Worm (Caenorhabditis elegans): ENCODE results near the gene C05C8.1.
A peak's percentile ranks its signal among the peaks of the same experiment; 100 is the strongest.

Gene C05C8.1

ce11 chrV:7269399-7269798, 29.8 kb downstream of the C05C8.1 start, which contains the start of gene C13A2.6:
C13A2.6 (plus strand) TSS chrV:7269699.
- no peak for TF ChIP-seq jun-1 (tag; optimal IDR thresholded peaks at IDR 0.05)
- no peak for TF ChIP-seq lin-14 (GFP tag; optimal IDR thresholded peaks at IDR 0.05)
- TF ChIP-seq nhr-28 (tag; optimal IDR thresholded peaks at IDR 0.05): no peak

DNA sequence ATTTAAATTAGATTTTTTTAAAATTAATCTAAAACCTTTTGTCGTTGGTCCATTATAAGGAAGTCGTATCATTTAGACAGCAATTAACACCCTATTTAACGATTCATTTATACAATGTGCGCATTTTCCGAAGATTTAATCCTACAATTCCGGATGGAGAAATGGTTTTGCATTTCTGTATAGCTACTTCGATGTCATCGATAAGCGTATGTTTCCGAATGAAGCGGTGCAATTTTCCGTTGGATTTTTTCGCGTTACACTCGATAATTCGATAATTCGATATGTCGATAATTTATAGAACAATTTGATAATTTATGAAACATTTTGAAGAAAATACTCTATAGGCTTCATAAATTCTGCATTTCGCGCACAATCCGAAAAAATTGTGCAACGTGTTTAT, 35.4 kb downstream of the C05C8.1 start, which contains the start of gene C13A2.10:
TSS of gene C13A2.10 (minus strand) at position 101 of the 400 bp plus-strand sequence.
- no peak for TF ChIP-seq lin-35 (GFP tag; optimal IDR thresholded peaks at IDR 0.05)
- no peak for TF ChIP-seq blmp-1 (tag; optimal IDR thresholded peaks at IDR 0.05)
- no peak for TF ChIP-seq ceh-90 (tag; optimal IDR thresholded peaks at IDR 0.05)
- TF ChIP-seq unc-62 (GFP tag; optimal IDR thresholded peaks at IDR 0.05): no peak
- no peak for TF ChIP-seq snu-23 (GFP tag; optimal IDR thresholded peaks at IDR 0.05)
- TF ChIP-seq mef-2 (tag; optimal IDR thresholded peaks at IDR 0.05): no peak
- TF ChIP-seq snpc-4 (tag; optimal IDR thresholded peaks at IDR 0.05): no peak
- no peak for TF ChIP-seq ztf-4 (tag; optimal IDR thresholded peaks at IDR 0.05)
- TF ChIP-seq pqm-1 (tag; optimal IDR thresholded peaks at IDR 0.05): no peak
- TF ChIP-seq zip-4 (GFP tag; optimal IDR thresholded peaks at IDR 0.05): no peak
- no peak for TF ChIP-seq rnt-1 (tag; optimal IDR thresholded peaks at IDR 0.05)
- no peak for TF ChIP-seq nhr-85 (tag)

DNA sequence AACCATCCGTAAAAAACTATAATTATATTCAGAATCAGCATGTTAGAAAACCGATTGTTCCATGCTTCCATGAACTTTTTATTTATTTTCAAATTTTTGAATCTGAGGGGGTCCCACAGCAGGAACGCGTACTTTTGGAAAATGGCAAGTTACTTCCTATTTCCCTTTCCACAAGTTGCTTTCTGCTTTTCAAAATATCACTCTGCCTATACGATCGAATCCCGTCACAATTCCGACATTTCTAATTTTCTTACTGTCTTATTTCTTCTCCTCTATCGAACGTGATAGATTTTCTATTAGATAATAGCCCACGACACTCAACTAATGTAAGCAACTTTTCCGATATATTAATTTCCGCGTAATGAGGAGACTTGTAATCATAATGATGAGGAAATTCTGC, 35.9 kb downstream of the C05C8.1 start, which contains the start of gene C13A2.5:
TSS of gene C13A2.5 (plus strand) at position 301 of the 400 bp plus-strand sequence.
- TF ChIP-seq lin-39 (tag; optimal IDR thresholded peaks at IDR 0.05): no peak
- no peak for TF ChIP-seq irx-1 (tag; optimal IDR thresholded peaks at IDR 0.05)
- TF ChIP-seq nhr-12 (tag; optimal IDR thresholded peaks at IDR 0.05): no peak
- no peak for TF ChIP-seq egl-13 (tag; optimal IDR thresholded peaks at IDR 0.05)
- no peak for TF ChIP-seq ceh-63 (GFP tag; optimal IDR thresholded peaks at IDR 0.05)
- no peak for TF ChIP-seq nhr-11 (tag; optimal IDR thresholded peaks at IDR 0.05)
- TF ChIP-seq ceh-8 (GFP tag; optimal IDR thresholded peaks at IDR 0.05): no peak
- no peak for TF ChIP-seq hpl-2 (GFP tag; optimal IDR thresholded peaks at IDR 0.05)
- no peak for TF ChIP-seq F16B12.6 (tag; optimal IDR thresholded peaks at IDR 0.05)
- TF ChIP-seq ets-5 (GFP tag; IDR thresholded peaks at IDR 0.05): no peak
- no peak for TF ChIP-seq sup-37 (GFP tag; optimal IDR thresholded peaks at IDR 0.05)
- TF ChIP-seq hlh-4 (tag; optimal IDR thresholded peaks at IDR 0.05): no peak

ce11 chrV:7279090-7279489, 39.5 kb downstream of the C05C8.1 start, which contains the start of gene C13A2.4:
C13A2.4 (plus strand) TSS chrV:7279390.
- no peak for TF ChIP-seq lin-15B (tag; optimal IDR thresholded peaks at IDR 0.05)
- TF ChIP-seq efl-1 (optimal IDR thresholded peaks at IDR 0.05): no peak
- peak in 1 of 2 experiments; percentile 23 for TF ChIP-seq efl-1 (GFP tag; optimal IDR thresholded peaks at IDR 0.05 in 1 of 2)

DNA sequence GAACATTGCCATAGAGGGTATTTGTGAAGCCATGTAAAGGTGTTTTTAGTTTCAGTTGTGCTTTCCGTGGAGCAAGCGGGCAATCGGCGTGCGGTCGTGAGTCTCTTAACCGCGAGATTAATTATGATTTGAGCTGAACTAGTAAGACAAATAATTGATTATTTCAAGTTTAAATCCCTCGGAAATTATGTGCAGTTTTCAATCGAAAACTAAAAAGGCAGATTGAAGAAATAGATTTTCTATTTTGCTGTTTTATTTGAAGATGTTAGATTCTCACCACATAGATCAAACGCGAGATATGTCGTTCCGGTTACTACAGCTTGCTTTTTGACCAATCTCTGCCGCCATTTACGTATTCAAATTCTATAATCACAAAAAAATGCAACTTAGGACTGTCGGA, 42.5 kb downstream of the C05C8.1 start, which contains the start of gene C13A2.3:
TSS of gene C13A2.3 (plus strand) at position 301 of the 400 bp plus-strand sequence.
- no peak for TF ChIP-seq ces-1 (GFP tag; optimal IDR thresholded peaks at IDR 0.05)
- TF ChIP-seq sup-37 (GFP tag; optimal IDR thresholded peaks at IDR 0.05): no peak
- no peak for TF ChIP-seq nhr-19 (GFP tag; conservative IDR thresholded peaks at IDR 0.05)
- no peak for TF ChIP-seq mep-1 (tag; optimal IDR thresholded peaks at IDR 0.05)
- no peak for TF ChIP-seq ceh-82 (tag; optimal IDR thresholded peaks at IDR 0.05)
- TF ChIP-seq ztf-4 (tag; optimal IDR thresholded peaks at IDR 0.05): no peak
- no peak for TF ChIP-seq lin-15B (tag; optimal IDR thresholded peaks at IDR 0.05)
- no peak for TF ChIP-seq efl-3 (GFP tag; optimal IDR thresholded peaks at IDR 0.05)
- no peak for TF ChIP-seq ama-1 (optimal IDR thresholded peaks at IDR 0.05)

Data from whole organism, L1 larva.